Fruit fly (Drosophila melanogaster): ENCODE results near the gene CYLD.

The CYLD gene

dm6 chr2L:10305538-10306147 is 6.0 kb upstream of the CYLD start:
- no peak for TF ChIP-seq Dll (optimal IDR thresholded peaks at IDR 0.05)
- no peak for TF ChIP-seq CG8478 (optimal IDR thresholded peaks at IDR 0.05)
- TF ChIP-seq pan (optimal IDR thresholded peaks at IDR 0.05) = no peak
- no peak for TF ChIP-seq EcR (GFP tag; optimal IDR thresholded peaks at IDR 0.05)
- TF ChIP-seq usp (GFP tag; optimal IDR thresholded peaks at IDR 0.05) = no peak
- no peak for TF ChIP-seq psq (optimal IDR thresholded peaks at IDR 0.05)

dm6 chr2L:10303786-10304185 is 4.1 kb upstream of the CYLD start, which contains the start of gene nmd:
Gene nmd, minus strand, starts transcription at chr2L:10303947.
- TF ChIP-seq psq (optimal IDR thresholded peaks at IDR 0.05) (no peak), CG8478 (optimal IDR thresholded peaks at IDR 0.05) (no peak), Dll (optimal IDR thresholded peaks at IDR 0.05) (no peak), pan (optimal IDR thresholded peaks at IDR 0.05) (no peak), usp (GFP tag; optimal IDR thresholded peaks at IDR 0.05) (no peak), EcR (GFP tag; optimal IDR thresholded peaks at IDR 0.05) (no peak)

dm6 chr2L:10301918-10302317 is 2.3 kb upstream of the CYLD start, which contains the start of gene CG13138:
Gene CG13138, minus strand, starts transcription at chr2L:10302018.
- no peak for TF ChIP-seq psq (optimal IDR thresholded peaks at IDR 0.05)
- no peak for TF ChIP-seq CG8478 (optimal IDR thresholded peaks at IDR 0.05)
- TF ChIP-seq usp (GFP tag; optimal IDR thresholded peaks at IDR 0.05) = no peak
- TF ChIP-seq pan (optimal IDR thresholded peaks at IDR 0.05) = no peak
- no peak for TF ChIP-seq EcR (GFP tag; optimal IDR thresholded peaks at IDR 0.05)
- no peak for TF ChIP-seq Dll (optimal IDR thresholded peaks at IDR 0.05)

dm6 chr2L:10299077-10299809 is 404 bp downstream of the CYLD start:
- TF ChIP-seq CG8478 (optimal IDR thresholded peaks at IDR 0.05) (no peak), Dll (optimal IDR thresholded peaks at IDR 0.05) (no peak), pan (optimal IDR thresholded peaks at IDR 0.05) (no peak)

- TF ChIP-seq CG8478 (optimal IDR thresholded peaks at IDR 0.05) = no peak
- TF ChIP-seq pan (optimal IDR thresholded peaks at IDR 0.05) = no peak
Measured at dm6 chr2L:10298306-10298705, 1.3 kb downstream of the CYLD start.

dm6 chr2L:10294798-10295669 is 4.6 kb downstream of the CYLD start, which contains the start of gene Hand:
Gene Hand, minus strand, starts transcription at chr2L:10295385.
- TF ChIP-seq usp (GFP tag; optimal IDR thresholded peaks at IDR 0.05) = no peak
- TF ChIP-seq psq (optimal IDR thresholded peaks at IDR 0.05) = no peak
- no peak for TF ChIP-seq Dll (optimal IDR thresholded peaks at IDR 0.05)
- TF ChIP-seq EcR (GFP tag; optimal IDR thresholded peaks at IDR 0.05) = no peak
- TF ChIP-seq pan (optimal IDR thresholded peaks at IDR 0.05) = no peak
- no peak for TF ChIP-seq CG8478 (optimal IDR thresholded peaks at IDR 0.05)

dm6 chr2L:10292066-10292560 is 7.5 kb downstream of the CYLD start, which contains the start of gene Ufd4:
Gene Ufd4, minus strand, starts transcription at chr2L:10292365.
- TF ChIP-seq usp (GFP tag; optimal IDR thresholded peaks at IDR 0.05) (no peak), psq (optimal IDR thresholded peaks at IDR 0.05) (no peak), CG8478 (optimal IDR thresholded peaks at IDR 0.05) (no peak), pan (optimal IDR thresholded peaks at IDR 0.05) (no peak), EcR (GFP tag; optimal IDR thresholded peaks at IDR 0.05) (no peak)

- no peak for TF ChIP-seq CG8478 (optimal IDR thresholded peaks at IDR 0.05)
Measured at dm6 chr2L:10291276-10291675, 8.4 kb downstream of the CYLD start.

- TF ChIP-seq Dll (optimal IDR thresholded peaks at IDR 0.05) = no peak
- TF ChIP-seq psq (optimal IDR thresholded peaks at IDR 0.05) = no peak
- no peak for TF ChIP-seq EcR (GFP tag; optimal IDR thresholded peaks at IDR 0.05)
- no peak for TF ChIP-seq pan (optimal IDR thresholded peaks at IDR 0.05)
- TF ChIP-seq CG8478 (optimal IDR thresholded peaks at IDR 0.05) = no peak
- no peak for TF ChIP-seq usp (GFP tag; optimal IDR thresholded peaks at IDR 0.05)
Measured at dm6 chr2L:10280772-10281171, 18.9 kb downstream of the CYLD start, which contains the start of gene CG34043. Gene CG34043, minus strand, starts transcription at chr2L:10280872.

dm6 chr2L:10278658-10279057 is 21.0 kb downstream of the CYLD start, which contains the start of gene Utx:
Gene Utx, minus strand, starts transcription at chr2L:10278811.
- TF ChIP-seq Dll (optimal IDR thresholded peaks at IDR 0.05) = no peak

dm6 chr2L:10277362-10277761 is 22.3 kb downstream of the CYLD start:
- TF ChIP-seq Dll (optimal IDR thresholded peaks at IDR 0.05) = no peak

- TF ChIP-seq CG8478 (optimal IDR thresholded peaks at IDR 0.05) (no peak), EcR (GFP tag; optimal IDR thresholded peaks at IDR 0.05) (no peak), psq (optimal IDR thresholded peaks at IDR 0.05) (no peak), Dll (optimal IDR thresholded peaks at IDR 0.05) (no peak), pan (optimal IDR thresholded peaks at IDR 0.05) (no peak), usp (GFP tag; optimal IDR thresholded peaks at IDR 0.05) (no peak)
Measured at dm6 chr2L:10276846-10277245, 22.8 kb downstream of the CYLD start.

Measured in whole organism.